Fruit fly (Drosophila melanogaster) whole organism, embryonic: ENCODE data around the gene Orct2.

Experiments
- Abd-B ChIP-seq: fragments of 200-800 bp; sonication (Bioruptor generic); optimal IDR thresholded peaks from 2 replicates; lab custom pipeline; 2018; ENCODE audit warnings: missing biosample characterization, mild to moderate bottlenecking, missing genetic modification characterization, moderate library complexity
- Aef1 ChIP-seq: fragments of 200-800 bp; sonication (Bioruptor generic); IDR thresholded peaks from 3 replicates; pipeline ENCODE4 v1.3.6; 2022; ENCODE audit warnings: missing biosample characterization, missing genetic modification characterization
- CG10147 ChIP-seq: fragments of 200-800 bp; sonication (Bioruptor generic); optimal IDR thresholded peaks from 2 replicates; lab custom pipeline; 2019; ENCODE audit warnings: missing biosample characterization, mild to moderate bottlenecking, missing genetic modification characterization, moderate library complexity
- CG1024 ChIP-seq: fragments of 200-800 bp; sonication (Bioruptor generic); IDR thresholded peaks from 2 replicates; pipeline ENCODE4 v1.3.6; 2022; ENCODE audit warnings: missing biosample characterization, missing genetic modification characterization
- CG10654 ChIP-seq: fragments of 200-800 bp; sonication (Bioruptor generic); optimal IDR thresholded peaks from 2 replicates; lab custom pipeline; 2016; ENCODE audit warnings: missing biosample characterization, missing genetic modification characterization
- CG11456 ChIP-seq: fragments of 200-800 bp; sonication (Bioruptor generic); IDR thresholded peaks from 3 replicates; pipeline ENCODE4 v1.3.6; 2022; ENCODE audit warnings: missing biosample characterization, missing genetic modification characterization
- CG12155 ChIP-seq: fragments of 200-800 bp; sonication (Bioruptor generic); optimal IDR thresholded peaks from 3 replicates; lab custom pipeline; 2016; ENCODE audit warnings: missing biosample characterization, missing genetic modification characterization
- CG12659 ChIP-seq: fragments of 200-800 bp; sonication (Bioruptor generic); optimal IDR thresholded peaks from 3 replicates; lab custom pipeline; 2017; ENCODE audit warnings: mild to moderate bottlenecking, missing biosample characterization, missing genetic modification reagents, missing genetic modification characterization
- CG1647 ChIP-seq: fragments of 200-800 bp; sonication (Bioruptor generic); optimal IDR thresholded peaks from 3 replicates; lab custom pipeline; 2016; ENCODE audit warnings: missing biosample characterization, missing genetic modification characterization
- CG17568 ChIP-seq: fragments of 200-800 bp; sonication (Bioruptor generic); optimal IDR thresholded peaks from 2 replicates; lab custom pipeline; 2018; ENCODE audit warnings: missing biosample characterization, mild to moderate bottlenecking, missing genetic modification characterization, moderate library complexity
- CG2202 ChIP-seq: fragments of 200-800 bp; sonication (Bioruptor generic); optimal IDR thresholded peaks from 2 replicates; lab custom pipeline; 2018; ENCODE audit warnings: missing biosample characterization, mild to moderate bottlenecking, missing genetic modification characterization
- CG31365 ChIP-seq: fragments of 200-800 bp; sonication (Bioruptor generic); optimal IDR thresholded peaks from 2 replicates; lab custom pipeline; 2018; ENCODE audit warnings: missing biosample characterization, mild to moderate bottlenecking, missing genetic modification characterization
- CG4707 ChIP-seq: fragments of 200-800 bp; sonication (Bioruptor generic); optimal IDR thresholded peaks from 2 replicates; lab custom pipeline; 2018; ENCODE audit warnings: missing biosample characterization, mild to moderate bottlenecking, missing genetic modification characterization, moderate library complexity
- CG4854 ChIP-seq: fragments of 200-800 bp; sonication (Bioruptor generic); optimal IDR thresholded peaks from 2 replicates; lab custom pipeline; 2016; ENCODE audit warnings: missing biosample characterization, missing genetic modification characterization, inconsistent platforms
- CG6254 ChIP-seq: fragments of 200-800 bp; sonication (Bioruptor generic); optimal IDR thresholded peaks from 3 replicates; lab custom pipeline; 2017; ENCODE audit warnings: mild to moderate bottlenecking, missing biosample characterization, missing genetic modification reagents, missing genetic modification characterization
- CG7271 ChIP-seq: fragments of 200-800 bp; sonication (Bioruptor generic); optimal IDR thresholded peaks from 2 replicates; lab custom pipeline; 2018; ENCODE audit warnings: missing biosample characterization, mild to moderate bottlenecking, missing genetic modification characterization, moderate library complexity
- CG7928 ChIP-seq: fragments of 200-800 bp; sonication (Bioruptor generic); optimal IDR thresholded peaks from 2 replicates; lab custom pipeline; 2017; ENCODE audit warnings: missing biosample characterization, mild to moderate bottlenecking, missing genetic modification characterization
- CG9215 ChIP-seq: fragments of 200-800 bp; sonication (Bioruptor generic); IDR thresholded peaks from 2 replicates; pipeline ENCODE4 v1.3.6; 2022; ENCODE audit warnings: missing biosample characterization, missing genetic modification characterization
- CrebB ChIP-seq: fragments of 200-800 bp; sonication (Bioruptor generic); optimal IDR thresholded peaks from 3 replicates; lab custom pipeline; 2018; ENCODE audit warnings: missing biosample characterization, mild to moderate bottlenecking, missing genetic modification characterization
- Dad ChIP-seq: fragments of 200-800 bp; sonication (Bioruptor generic); optimal IDR thresholded peaks from 3 replicates; lab custom pipeline; 2016; ENCODE audit warnings: missing biosample characterization, missing genetic modification characterization
- Dek ChIP-seq: fragments of 200-800 bp; sonication (Bioruptor generic); optimal IDR thresholded peaks from 3 replicates; lab custom pipeline; 2019; ENCODE audit warnings: missing biosample characterization, mild to moderate bottlenecking, missing genetic modification characterization, moderate library complexity
- Dp ChIP-seq: fragments of 200-800 bp; sonication (Bioruptor generic); optimal IDR thresholded peaks from 2 replicates; lab custom pipeline; 2018; ENCODE audit warnings: missing biosample characterization, mild to moderate bottlenecking, missing genetic modification characterization, moderate library complexity
- Gug ChIP-seq: fragments of 200-800 bp; sonication (Bioruptor generic); IDR thresholded peaks from 4 replicates; pipeline ENCODE4 v1.3.6; 2022; ENCODE audit warnings: missing biosample characterization, missing genetic modification characterization
- HHEX ChIP-seq: fragments of 200-800 bp; sonication (Bioruptor generic); optimal IDR thresholded peaks from 3 replicates; lab custom pipeline; 2017; ENCODE audit warnings: missing biosample characterization, mild to moderate bottlenecking, missing genetic modification characterization, missing genetic modification reagents
- HLH3B ChIP-seq: fragments of 200-800 bp; sonication (Bioruptor generic); IDR thresholded peaks from 2 replicates; pipeline ENCODE4 v1.3.6; 2022; ENCODE audit warnings: missing biosample characterization, missing genetic modification characterization
- Hr39 ChIP-seq: fragments of >200 bp; optimal IDR thresholded peaks from 2 replicates; lab custom pipeline; 2017
- Lpt ChIP-seq: fragments of >200 bp; optimal IDR thresholded peaks from 2 replicates; lab custom pipeline; 2018; ENCODE audit warnings: missing biosample characterization, missing genetic modification characterization
- Meics ChIP-seq: fragments of 200-800 bp; sonication (Bioruptor generic); optimal IDR thresholded peaks from 2 replicates; lab custom pipeline; 2017; ENCODE audit warnings: missing biosample characterization, mild to moderate bottlenecking, missing genetic modification characterization
- Nf-YA ChIP-seq: fragments of 200-800 bp; sonication (Bioruptor generic); IDR thresholded peaks from 2 replicates; pipeline ENCODE4 v1.3.6; 2022; ENCODE audit warnings: missing biosample characterization, missing genetic modification characterization
- NfI ChIP-seq: fragments of 200-800 bp; sonication (Bioruptor generic); optimal IDR thresholded peaks from 3 replicates; lab custom pipeline; 2018; ENCODE audit warnings: missing biosample characterization, mild to moderate bottlenecking, missing genetic modification characterization, moderate library complexity
- Pdp1 ChIP-seq, 2 experiments: fragments of 200-800 bp; sonication (Bioruptor generic); optimal IDR thresholded peaks; 3 replicates each; lab custom pipeline; 2016; ENCODE audit warnings: missing biosample characterization in 2 of 2, missing genetic modification characterization in 2 of 2, mild to moderate bottlenecking in 1 of 2, moderate library complexity in 1 of 2
- bigmax ChIP-seq: fragments of 200-800 bp; sonication (Bioruptor generic); optimal IDR thresholded peaks from 2 replicates; lab custom pipeline; 2018; ENCODE audit warnings: missing biosample characterization, mild to moderate bottlenecking, missing genetic modification characterization
- cato ChIP-seq: fragments of 200-800 bp; sonication (Bioruptor generic); optimal IDR thresholded peaks from 2 replicates; lab custom pipeline; 2016; ENCODE audit warnings: missing biosample characterization, missing genetic modification characterization, borderline replicate concordance
- chm ChIP-seq: fragments of 200-800 bp; sonication (Bioruptor generic); IDR thresholded peaks from 2 replicates; pipeline ENCODE4 v1.3.6; 2022; ENCODE audit warnings: missing biosample characterization, missing genetic modification characterization
- dm ChIP-seq: fragments of 200-800 bp; sonication (Bioruptor generic); optimal IDR thresholded peaks from 3 replicates; lab custom pipeline; 2016; ENCODE audit warnings: missing biosample characterization, missing genetic modification characterization
- ems ChIP-seq: fragments of 200-800 bp; sonication (Bioruptor generic); optimal IDR thresholded peaks from 3 replicates; lab custom pipeline; 2016; ENCODE audit warnings: missing biosample characterization, missing genetic modification characterization
- esg ChIP-seq: fragments of 200-800 bp; sonication (Bioruptor generic); conservative IDR thresholded peaks from 2 replicates; pipeline ENCODE4 v1.3.6; 2022; ENCODE audit warnings: missing biosample characterization, missing genetic modification characterization
- gcm2 ChIP-seq: fragments of 200-800 bp; sonication (Bioruptor generic); optimal IDR thresholded peaks from 2 replicates; lab custom pipeline; 2016; ENCODE audit warnings: missing biosample characterization, missing genetic modification characterization
- gem ChIP-seq: fragments of 200-800 bp; sonication (Bioruptor generic); optimal IDR thresholded peaks from 2 replicates; lab custom pipeline; 2019; ENCODE audit warnings: missing biosample characterization, mild to moderate bottlenecking, missing genetic modification characterization, moderate library complexity
- gsb ChIP-seq: fragments of 200-800 bp; sonication (Bioruptor generic); IDR thresholded peaks from 2 replicates; pipeline ENCODE4 v1.3.6; 2022; ENCODE audit warnings: missing biosample characterization, missing genetic modification characterization
- oc ChIP-seq: fragments of 200-800 bp; sonication (Bioruptor generic); optimal IDR thresholded peaks from 2 replicates; lab custom pipeline; 2018; ENCODE audit warnings: missing biosample characterization, mild to moderate bottlenecking, missing genetic modification characterization, moderate library complexity
- odd ChIP-seq: fragments of 200-800 bp; sonication (Bioruptor generic); optimal IDR thresholded peaks from 2 replicates; lab custom pipeline; 2017; ENCODE audit warnings: missing biosample characterization, mild to moderate bottlenecking, missing genetic modification characterization
- pum ChIP-seq: fragments of 200-800 bp; sonication (Bioruptor generic); optimal IDR thresholded peaks from 2 replicates; lab custom pipeline; 2016; ENCODE audit warnings: missing biosample characterization, missing genetic modification characterization
- run ChIP-seq: fragments of 200-800 bp; sonication (Bioruptor generic); optimal IDR thresholded peaks from 3 replicates; lab custom pipeline; 2018; ENCODE audit warnings: missing biosample characterization, mild to moderate bottlenecking, missing genetic modification characterization
- sens ChIP-seq: fragments of 200-800 bp; sonication (Bioruptor generic); peaks from one replicate; lab custom pipeline; 2016; ENCODE audit warnings: missing biosample characterization, missing genetic modification characterization
- slou ChIP-seq: fragments of 200-800 bp; sonication (Bioruptor generic); optimal IDR thresholded peaks from 3 replicates; lab custom pipeline; 2016; ENCODE audit warnings: missing biosample characterization, missing genetic modification characterization
- sqz ChIP-seq: fragments of 200-800 bp; sonication (Bioruptor generic); optimal IDR thresholded peaks from 3 replicates; lab custom pipeline; 2018; ENCODE audit warnings: missing biosample characterization, mild to moderate bottlenecking, missing genetic modification characterization
- ssp ChIP-seq: fragments of 200-800 bp; sonication (Bioruptor generic); IDR thresholded peaks from 2 replicates; pipeline ENCODE4 v1.3.6; 2022; ENCODE audit warnings: missing biosample characterization, missing genetic modification characterization
- unpg ChIP-seq: fragments of 200-800 bp; sonication (Bioruptor generic); optimal IDR thresholded peaks from 3 replicates; lab custom pipeline; 2018; ENCODE audit warnings: missing biosample characterization, mild to moderate bottlenecking, missing genetic modification characterization, moderate library complexity
- wek ChIP-seq: fragments of 200-800 bp; sonication (Bioruptor generic); optimal IDR thresholded peaks from 3 replicates; lab custom pipeline; 2018; ENCODE audit warnings: missing biosample characterization, mild to moderate bottlenecking, missing genetic modification characterization, moderate library complexity
- z ChIP-seq: fragments of 200-800 bp; sonication (Bioruptor generic); IDR thresholded peaks from 3 replicates; pipeline ENCODE4 v1.3.6; 2022; ENCODE audit warnings: missing biosample characterization, missing genetic modification characterization
- zen ChIP-seq: fragments of 200-800 bp; sonication (Bioruptor generic); optimal IDR thresholded peaks from 3 replicates; lab custom pipeline; 2018; ENCODE audit warnings: missing biosample characterization, mild to moderate bottlenecking, missing genetic modification characterization, moderate library complexity

Orct2 gene

dm6 chr3R:24301520-24301919 lies 28.7 kb downstream of the Orct2 start (continued):
- TF ChIP-seq gcm2 (GFP tag; lab: Kevin White, UChicago) (no peak), CG1647 (GFP tag; lab: Kevin White, UChicago) (no peak), Abd-B (no peak), Nf-YA (GFP tag; lab: Robert Waterston, UW) (0 out of 2 replicates have a peak, but pooled peaks have one; percentile 22), CrebB (tag; lab: Kevin White, UChicago) (no peak), CG12659 (GFP tag; lab: Kevin White, UChicago) (no peak), zen (tag; lab: Kevin White, UChicago) (no peak), unpg (GFP tag; lab: Kevin White, UChicago) (peak; percentile 5), CG2202 (tag; lab: Kevin White, UChicago) (peak; percentile 5), Hr39 (lab: Kevin White, UChicago) (no peak), NfI (GFP tag; lab: Kevin White, UChicago) (no peak), CG4854 (no peak), z (GFP tag; lab: Robert Waterston, UW) (no peak), Lpt (no peak), CG17568 (no peak), CG31365 (tag; lab: Kevin White, UChicago) (no peak), HHEX (GFP tag; lab: Kevin White, UChicago) (peak; percentile 36), sens (GFP tag; lab: Kevin White, UChicago) (peak; percentile 87), Aef1 (GFP tag; lab: Robert Waterston, UW) (no peak), cato (no peak), CG1024 (GFP tag; lab: Robert Waterston, UW) (peak; percentile 36; the same call in 1 of the 2 replicates), CG7271 (tag; lab: Kevin White, UChicago) (no peak), oc (tag; lab: Kevin White, UChicago) (no peak), bigmax (GFP tag; lab: Kevin White, UChicago) (no peak), CG10147 (GFP tag; lab: Kevin White, UChicago) (no peak), CG10654 (GFP tag; lab: Kevin White, UChicago) (peak; percentile 0), Gug (GFP tag; lab: Robert Waterston, UW) (no peak), CG6254 (GFP tag; lab: Kevin White, UChicago) (peak; percentile 27), gsb (GFP tag; lab: Robert Waterston, UW) (no peak), slou (GFP tag; lab: Kevin White, UChicago) (no peak), chm (GFP tag; lab: Robert Waterston, UW) (no peak), Dad (GFP tag; lab: Kevin White, UChicago) (no peak), HLH3B (GFP tag; lab: Robert Waterston, UW) (peak; percentile 15; the same call in 1 of the 2 replicates), Dek (tag; lab: Kevin White, UChicago) (no peak), Meics (GFP tag; lab: Kevin White, UChicago) (no peak), gem (tag; lab: Kevin White, UChicago) (peak; percentile 4), odd (GFP tag; lab: Kevin White, UChicago) (no peak), pum (no peak), CG7928 (GFP tag; lab: Kevin White, UChicago) (no peak), Pdp1 (GFP tag; optimal IDR thresholded peaks at IDR 0.05; lab: Kevin White, UChicago) (no peak), ems (GFP tag; lab: Kevin White, UChicago) (no peak), sqz (GFP tag; lab: Kevin White, UChicago) (no peak), CG9215 (GFP tag; lab: Robert Waterston, UW) (no peak), run (tag; lab: Kevin White, UChicago) (no peak), CG12155 (GFP tag; lab: Kevin White, UChicago) (no peak), esg (GFP tag; lab: Robert Waterston, UW) (no peak), wek (GFP tag; lab: Kevin White, UChicago) (peak; percentile 17), ssp (no peak), CG4707 (peak; percentile 30), dm (no peak), CG11456 (GFP tag; lab: Robert Waterston, UW) (no peak), Dp (GFP tag; lab: Kevin White, UChicago) (no peak)
